Worm (Caenorhabditis elegans): Measurements from ENCODE around the gene F18C5.5.

ce11 chrII:6523940-6524339 is 42.6 kb downstream of the F18C5.5 start:
- TF ChIP-seq unc-62 (GFP tag; optimal IDR thresholded peaks at IDR 0.05) (no peak), nhr-179 (tag; optimal IDR thresholded peaks at IDR 0.05) (no peak), hmg-1.2 (GFP tag; IDR thresholded peaks at IDR 0.05) (no peak), zim-3 (tag; optimal IDR thresholded peaks at IDR 0.05) (no peak), Y67H2A.10 (GFP tag; conservative IDR thresholded peaks at IDR 0.05) (no peak), F33H1.4 (GFP tag; IDR thresholded peaks at IDR 0.05) (no peak)
